Fruit fly (Drosophila melanogaster) whole organism, embryonic: ENCODE results near the gene Ir68b.

Source experiments
- CG10565 ChIP-seq: fragments of 200-800 bp; sonication (Bioruptor generic); optimal IDR thresholded peaks from 3 replicates; lab custom pipeline; 2016; ENCODE audit warnings: missing biosample characterization, mild to moderate bottlenecking, missing genetic modification characterization
- CG13296 ChIP-seq: fragments of 200-800 bp; sonication (Bioruptor generic); optimal IDR thresholded peaks from 3 replicates; lab custom pipeline; 2018; ENCODE audit warnings: missing biosample characterization, mild to moderate bottlenecking, missing genetic modification characterization
- CG17612 ChIP-seq: fragments of 200-800 bp; sonication (Bioruptor generic); IDR thresholded peaks from 2 replicates; pipeline ENCODE4 v1.3.6; 2022; ENCODE audit warnings: missing biosample characterization, missing genetic modification characterization
- CG18599 ChIP-seq: fragments of 200-800 bp; sonication (Bioruptor generic); optimal IDR thresholded peaks from 3 replicates; lab custom pipeline; 2017; ENCODE audit warnings: missing biosample characterization, missing genetic modification characterization, mild to moderate bottlenecking, moderate library complexity, missing genetic modification reagents
- CG2116 ChIP-seq: fragments of 200-800 bp; sonication (Bioruptor generic); optimal IDR thresholded peaks from 3 replicates; lab custom pipeline; 2018; ENCODE audit warnings: missing biosample characterization, mild to moderate bottlenecking, missing genetic modification characterization
- CG2120 ChIP-seq: fragments of 200-800 bp; sonication (Bioruptor generic); optimal IDR thresholded peaks from 3 replicates; lab custom pipeline; 2016; ENCODE audit warnings: missing biosample characterization, missing genetic modification characterization
- CG6272 ChIP-seq: fragments of 200-800 bp; sonication (Bioruptor generic); IDR thresholded peaks from 2 replicates; pipeline ENCODE4 v1.3.6; 2022; ENCODE audit warnings: missing biosample characterization, missing genetic modification characterization
- CG6683 ChIP-seq: fragments of 200-800 bp; sonication (Bioruptor generic); optimal IDR thresholded peaks from 2 replicates; lab custom pipeline; 2017; ENCODE audit warnings: missing biosample characterization, mild to moderate bottlenecking, missing genetic modification characterization, missing genetic modification reagents
- CG8478 ChIP-seq: fragments of >200 bp; optimal IDR thresholded peaks from 2 replicates; lab custom pipeline; 2018
- CG8765 ChIP-seq: fragments of 200-800 bp; sonication (Bioruptor generic); IDR thresholded peaks from 2 replicates; pipeline ENCODE4 v1.3.6; 2022; ENCODE audit warnings: missing biosample characterization, missing genetic modification characterization
- CG9932 ChIP-seq: fragments of 200-800 bp; sonication (Bioruptor generic); IDR thresholded peaks from 2 replicates; pipeline ENCODE4 v1.3.6; 2022; ENCODE audit warnings: missing biosample characterization, missing genetic modification characterization
- Dad ChIP-seq: fragments of 200-800 bp; sonication (Bioruptor generic); optimal IDR thresholded peaks from 3 replicates; lab custom pipeline; 2016; ENCODE audit warnings: missing biosample characterization, missing genetic modification characterization
- Dp ChIP-seq: fragments of 200-800 bp; sonication (Bioruptor generic); optimal IDR thresholded peaks from 2 replicates; lab custom pipeline; 2018; ENCODE audit warnings: missing biosample characterization, mild to moderate bottlenecking, missing genetic modification characterization, moderate library complexity
- Drgx ChIP-seq: fragments of 200-800 bp; sonication (Bioruptor generic); IDR thresholded peaks from 2 replicates; pipeline ENCODE4 v1.3.6; 2022; ENCODE audit warnings: missing biosample characterization, missing genetic modification characterization
- Ets65A ChIP-seq: fragments of 200-800 bp; sonication (Bioruptor generic); peaks from one replicate; lab custom pipeline; 2016; ENCODE audit warnings: missing biosample characterization, missing genetic modification characterization
- HmgD ChIP-seq: fragments of 200-800 bp; sonication (Bioruptor generic); optimal IDR thresholded peaks from 3 replicates; lab custom pipeline; 2016; ENCODE audit warnings: missing biosample characterization, missing genetic modification characterization
- Hr39 ChIP-seq: fragments of >200 bp; optimal IDR thresholded peaks from 2 replicates; lab custom pipeline; 2017
- Lhr ChIP-seq: fragments of 200-800 bp; sonication (Bioruptor generic); optimal IDR thresholded peaks from 3 replicates; lab custom pipeline; 2017; ENCODE audit warnings: mild to moderate bottlenecking, missing biosample characterization, missing genetic modification reagents, missing genetic modification characterization
- Max ChIP-seq: fragments of 200-800 bp; sonication (Bioruptor generic); optimal IDR thresholded peaks from 2 replicates; lab custom pipeline; 2016; ENCODE audit warnings: missing biosample characterization, mild to moderate bottlenecking, missing genetic modification characterization
- Med ChIP-seq: fragments of 200-800 bp; sonication (Bioruptor generic); peaks from one replicate; lab custom pipeline; 2016; ENCODE audit warnings: missing biosample characterization, missing genetic modification characterization, mild to moderate bottlenecking, inconsistent platforms, moderate library complexity
- Neu2 ChIP-seq: fragments of 200-800 bp; sonication (Bioruptor generic); optimal IDR thresholded peaks from 3 replicates; lab custom pipeline; 2016; ENCODE audit warnings: missing biosample characterization, missing genetic modification characterization, borderline replicate concordance
- Six4 ChIP-seq: fragments of 200-800 bp; sonication (Bioruptor generic); optimal IDR thresholded peaks from 2 replicates; lab custom pipeline; 2016; ENCODE audit warnings: missing biosample characterization, missing genetic modification characterization
- Taf1 ChIP-seq: fragments of 200-800 bp; sonication (Bioruptor generic); IDR thresholded peaks from 2 replicates; pipeline ENCODE4 v1.3.6; 2022; ENCODE audit warnings: missing biosample characterization, missing genetic modification characterization
- ab ChIP-seq: fragments of 200-800 bp; sonication (Bioruptor generic); optimal IDR thresholded peaks from 2 replicates; lab custom pipeline; 2016; ENCODE audit warnings: missing biosample characterization, missing genetic modification characterization
- ash1 ChIP-seq: fragments of 200-800 bp; sonication (Bioruptor generic); optimal IDR thresholded peaks from 2 replicates; lab custom pipeline; 2018; ENCODE audit warnings: missing biosample characterization, mild to moderate bottlenecking, missing genetic modification characterization
- bab2 ChIP-seq: fragments of 200-800 bp; sonication (Bioruptor generic); optimal IDR thresholded peaks from 2 replicates; lab custom pipeline; 2016; ENCODE audit warnings: missing biosample characterization, missing genetic modification characterization
- ci ChIP-seq: fragments of 200-800 bp; sonication (Bioruptor generic); IDR thresholded peaks from 3 replicates; pipeline ENCODE4 v1.3.6; 2022; ENCODE audit warnings: missing biosample characterization, missing genetic modification characterization
- crc ChIP-seq: fragments of 200-800 bp; sonication (Bioruptor generic); optimal IDR thresholded peaks from 2 replicates; lab custom pipeline; 2016; ENCODE audit warnings: missing biosample characterization, missing genetic modification characterization
- crol ChIP-seq: fragments of 200-800 bp; sonication (Bioruptor generic); IDR thresholded peaks from 2 replicates; pipeline ENCODE4 v1.3.6; 2022; ENCODE audit warnings: missing biosample characterization, missing genetic modification characterization
- danr ChIP-seq: fragments of 200-800 bp; sonication (Bioruptor generic); IDR thresholded peaks from 2 replicates; pipeline ENCODE4 v1.3.6; 2022; ENCODE audit warnings: missing biosample characterization, missing genetic modification characterization
- dmrt11E ChIP-seq: fragments of 200-800 bp; sonication (Bioruptor generic); optimal IDR thresholded peaks from 3 replicates; lab custom pipeline; 2018; ENCODE audit warnings: missing biosample characterization, mild to moderate bottlenecking, missing genetic modification characterization, moderate library complexity
- fd102C ChIP-seq: fragments of 200-800 bp; sonication (Bioruptor generic); optimal IDR thresholded peaks from 2 replicates; lab custom pipeline; 2018; ENCODE audit warnings: missing biosample characterization, mild to moderate bottlenecking, missing genetic modification characterization, moderate library complexity
- gsb ChIP-seq: fragments of 200-800 bp; sonication (Bioruptor generic); IDR thresholded peaks from 2 replicates; pipeline ENCODE4 v1.3.6; 2022; ENCODE audit warnings: missing biosample characterization, missing genetic modification characterization
- gsb-n ChIP-seq: fragments of 200-800 bp; sonication (Bioruptor generic); optimal IDR thresholded peaks from 3 replicates; lab custom pipeline; 2018; ENCODE audit warnings: missing biosample characterization, mild to moderate bottlenecking, missing genetic modification characterization
- kay ChIP-seq: fragments of 200-800 bp; sonication (Bioruptor generic); optimal IDR thresholded peaks from 2 replicates; lab custom pipeline; 2016; ENCODE audit warnings: missing biosample characterization, missing genetic modification characterization
- kni ChIP-seq: fragments of 200-800 bp; sonication (Bioruptor generic); optimal IDR thresholded peaks from 3 replicates; lab custom pipeline; 2017; ENCODE audit warnings: mild to moderate bottlenecking, missing biosample characterization, missing genetic modification reagents, missing genetic modification characterization
- lov ChIP-seq, 2 experiments: fragments of 200-800 bp in 1 of 2; fragments of >200 bp in 1 of 2; sonication (Bioruptor generic) in 1 of 2; IDR thresholded peaks in 1 of 2; optimal IDR thresholded peaks in 1 of 2; 2 replicates in 1 of 2; 3 replicates in 1 of 2; pipeline versions ENCODE4 v1.3.6 to Lab custom; 2017 to 2022; ENCODE audit warnings: missing biosample characterization in 1 of 2, missing genetic modification characterization in 1 of 2
- mam ChIP-seq: fragments of 200-800 bp; sonication (Bioruptor generic); optimal IDR thresholded peaks from 3 replicates; lab custom pipeline; 2016; ENCODE audit warnings: missing biosample characterization, missing genetic modification characterization
- mld ChIP-seq: fragments of 200-800 bp; sonication (Bioruptor generic); IDR thresholded peaks from 3 replicates; pipeline ENCODE4 v1.3.6; 2022; ENCODE audit warnings: missing biosample characterization, missing genetic modification characterization; ENCODE audit not compliant: partially characterized antibody
- prd ChIP-seq, 3 experiments: fragments of >200 bp in 2 of 3; fragments of 200-800 bp in 1 of 3; sonication (Bioruptor generic) in 1 of 3; optimal IDR thresholded peaks in 2 of 3; IDR thresholded peaks in 1 of 3; 2 replicates in 2 of 3; 3 replicates in 1 of 3; pipeline versions ENCODE4 v1.3.6 to Lab custom; 2017 to 2022; ENCODE audit warnings: missing biosample characterization in 1 of 3, missing genetic modification characterization in 1 of 3
- salm ChIP-seq: fragments of 200-800 bp; sonication (Bioruptor generic); optimal IDR thresholded peaks from 2 replicates; lab custom pipeline; 2018; ENCODE audit warnings: missing biosample characterization, mild to moderate bottlenecking, missing genetic modification characterization
- schlank ChIP-seq: fragments of 200-800 bp; sonication (Bioruptor generic); optimal IDR thresholded peaks from 2 replicates; lab custom pipeline; 2018; ENCODE audit warnings: missing biosample characterization, mild to moderate bottlenecking, missing genetic modification characterization
- sens ChIP-seq: fragments of 200-800 bp; sonication (Bioruptor generic); peaks from one replicate; lab custom pipeline; 2016; ENCODE audit warnings: missing biosample characterization, missing genetic modification characterization
- sr ChIP-seq: fragments of 200-800 bp; sonication (Bioruptor generic); IDR thresholded peaks from 3 replicates; pipeline ENCODE4 v1.3.6; 2022; ENCODE audit warnings: missing biosample characterization, missing genetic modification characterization
- stwl ChIP-seq: fragments of 200-800 bp; sonication (Bioruptor generic); optimal IDR thresholded peaks from 3 replicates; lab custom pipeline; 2018; ENCODE audit warnings: missing biosample characterization, mild to moderate bottlenecking, missing genetic modification characterization, moderate library complexity
- trem ChIP-seq: fragments of 200-800 bp; optimal IDR thresholded peaks from 3 replicates; lab custom pipeline; 2019; ENCODE audit warnings: missing biosample characterization, mild to moderate bottlenecking, missing genetic modification characterization, moderate library complexity
- wek ChIP-seq: fragments of 200-800 bp; sonication (Bioruptor generic); optimal IDR thresholded peaks from 3 replicates; lab custom pipeline; 2018; ENCODE audit warnings: missing biosample characterization, mild to moderate bottlenecking, missing genetic modification characterization, moderate library complexity
- wor ChIP-seq: fragments of 200-800 bp; sonication (Bioruptor generic); IDR thresholded peaks from 2 replicates; pipeline ENCODE4 v1.3.6; 2022; ENCODE audit warnings: missing biosample characterization, missing genetic modification characterization

Gene Ir68b

DNA sequence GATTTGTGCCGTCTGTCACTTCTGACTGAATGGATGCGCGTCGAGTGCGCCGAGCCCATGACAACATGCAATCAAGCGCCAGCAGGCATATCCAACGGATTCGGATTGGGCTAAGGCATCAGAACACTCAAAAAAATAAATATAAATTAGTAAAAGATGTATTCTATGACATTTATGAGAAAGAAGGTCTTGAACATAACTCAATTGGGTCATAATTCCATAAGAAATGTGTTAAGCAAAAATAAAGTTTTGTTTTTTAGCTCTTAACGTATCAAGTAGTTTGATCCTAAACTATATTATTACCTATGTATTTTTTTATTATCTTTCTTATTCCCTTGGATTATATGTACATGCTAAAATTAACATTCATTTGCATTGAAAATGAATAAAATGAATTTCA is 13.6 kb downstream of the Ir68b start:
- TF ChIP-seq trem (tag; lab: Kevin White, UChicago) = no peak
- no peak for TF ChIP-seq sr (GFP tag; lab: Robert Waterston, UW)
- no peak for TF ChIP-seq CG2116 (GFP tag; lab: Kevin White, UChicago)
- no peak for TF ChIP-seq Neu2 (GFP tag; lab: Kevin White, UChicago)
- no peak for TF ChIP-seq Taf1 (GFP tag; lab: Robert Waterston, UW)
- no peak for TF ChIP-seq HmgD (GFP tag; lab: Kevin White, UChicago)
- no peak for TF ChIP-seq Six4
- TF ChIP-seq bab2 (GFP tag; lab: Kevin White, UChicago) = no peak
- TF ChIP-seq Dad (GFP tag; lab: Kevin White, UChicago) = no peak
- no peak for TF ChIP-seq kni
- no peak for TF ChIP-seq CG10565 (GFP tag; lab: Kevin White, UChicago)
- TF ChIP-seq ci = no peak
- TF ChIP-seq CG2120 = no peak
- no peak for TF ChIP-seq danr (GFP tag; lab: Robert Waterston, UW)
- TF ChIP-seq mam = no peak
- TF ChIP-seq salm (tag; lab: Kevin White, UChicago) = no peak
- TF ChIP-seq ash1 (GFP tag; lab: Kevin White, UChicago) = no peak

- TF ChIP-seq lov (optimal IDR thresholded peaks at IDR 0.05; lab: Kevin White, UChicago) = no peak
- 0 out of 3 replicates have a peak, but pooled peaks have one; percentile 8 for TF ChIP-seq lov (GFP tag; IDR thresholded peaks at IDR 0.05; lab: Robert Waterston, UW)
- peak; percentile 22 for TF ChIP-seq sens (GFP tag; lab: Kevin White, UChicago)
- no peak for TF ChIP-seq fd102C (GFP tag; lab: Kevin White, UChicago)
- peak; percentile 14 for TF ChIP-seq Med (GFP tag; lab: Kevin White, UChicago)
- 0 out of 2 replicates have a peak, but pooled peaks have one; percentile 35 for TF ChIP-seq Drgx (GFP tag; lab: Robert Waterston, UW)
- no peak for TF ChIP-seq ab (GFP tag; lab: Kevin White, UChicago)
- peak; percentile 40 for TF ChIP-seq Ets65A (GFP tag; lab: Kevin White, UChicago)
Observed at dm6 chr3L:12112967-12113366, 14.2 kb downstream of the Ir68b start.

- peak; percentile 6 for TF ChIP-seq stwl (tag; lab: Kevin White, UChicago)
- TF ChIP-seq CG18599 (GFP tag; lab: Kevin White, UChicago) = no peak
- peak; percentile 45 for TF ChIP-seq Max (GFP tag; lab: Kevin White, UChicago)
- peak; percentile 71 for TF ChIP-seq CG6683 (GFP tag; lab: Kevin White, UChicago)
- TF ChIP-seq CG17612 = no peak
- TF ChIP-seq Dp (GFP tag; lab: Kevin White, UChicago) = no peak
- TF ChIP-seq crol (GFP tag; lab: Robert Waterston, UW) = no peak
- TF ChIP-seq kay (GFP tag; lab: Kevin White, UChicago) = peak; percentile 40
- TF ChIP-seq gsb-n = peak; percentile 88
- TF ChIP-seq CG8765 (GFP tag; lab: Robert Waterston, UW) = no peak
- no peak for TF ChIP-seq wek (GFP tag; lab: Kevin White, UChicago)
- TF ChIP-seq prd (optimal IDR thresholded peaks at IDR 0.05; lab: Kevin White, UChicago) = no peak
- peak; percentile 71 for TF ChIP-seq prd (GFP tag; IDR thresholded peaks at IDR 0.05; lab: Robert Waterston, UW)
- peak; percentile 66 for TF ChIP-seq wor (GFP tag; lab: Robert Waterston, UW)
- TF ChIP-seq CG9932 = no peak; the same call in 1 of the 2 replicates
- TF ChIP-seq mld (GFP tag; lab: Robert Waterston, UW) = no peak
- peak; percentile 97 for TF ChIP-seq dmrt11E
- TF ChIP-seq Hr39 (lab: Kevin White, UChicago) = no peak
- peak; percentile 11 for TF ChIP-seq Lhr (GFP tag; lab: Kevin White, UChicago)
- TF ChIP-seq schlank (tag; lab: Kevin White, UChicago) = no peak
- no peak for TF ChIP-seq gsb (GFP tag; lab: Robert Waterston, UW)
- TF ChIP-seq crc (GFP tag; lab: Kevin White, UChicago) = no peak
- TF ChIP-seq CG6272 (GFP tag; lab: Robert Waterston, UW) = no peak
- TF ChIP-seq CG8478 (lab: Kevin White, UChicago) = no peak
- TF ChIP-seq CG13296 (GFP tag; lab: Kevin White, UChicago) = peak; percentile 71
Observed at dm6 chr3L:12111081-12111958, 15.9 kb downstream of the Ir68b start.
